Fruit fly (Drosophila melanogaster) whole organism, embryonic: ENCODE results near the gene CG32425.

Experiments used
- Atf6 ChIP-seq: fragments of 200-800 bp; sonication (Bioruptor generic); IDR thresholded peaks from 2 replicates; pipeline ENCODE4 v1.3.6; 2022; ENCODE audit warnings: missing biosample characterization, missing genetic modification characterization
- CG10366 ChIP-seq: fragments of 200-800 bp; sonication (Bioruptor generic); IDR thresholded peaks from 2 replicates; pipeline ENCODE4 v1.3.6; 2022; ENCODE audit warnings: missing biosample characterization, missing genetic modification characterization
- CG11085 ChIP-seq: fragments of 200-800 bp; sonication (Bioruptor generic); IDR thresholded peaks from 2 replicates; pipeline ENCODE4 v1.3.6; 2022; ENCODE audit warnings: missing biosample characterization, missing genetic modification characterization
- CG12236 ChIP-seq: fragments of 200-800 bp; sonication (Bioruptor generic); optimal IDR thresholded peaks from 2 replicates; lab custom pipeline; 2016; ENCODE audit warnings: missing biosample characterization, missing genetic modification characterization
- CG13424 ChIP-seq: fragments of 200-800 bp; sonication (Bioruptor generic); optimal IDR thresholded peaks from 2 replicates; lab custom pipeline; 2019; ENCODE audit warnings: missing biosample characterization, mild to moderate bottlenecking, missing genetic modification characterization, moderate library complexity
- CG13894 ChIP-seq: fragments of 200-800 bp; sonication (Bioruptor generic); optimal IDR thresholded peaks from 3 replicates; lab custom pipeline; 2018; ENCODE audit warnings: missing biosample characterization, mild to moderate bottlenecking, missing genetic modification characterization, moderate library complexity
- CG17328 ChIP-seq: fragments of 200-800 bp; sonication (Bioruptor generic); IDR thresholded peaks from 2 replicates; pipeline ENCODE4 v1.3.6; 2022; ENCODE audit warnings: missing biosample characterization, missing genetic modification characterization
- CG17385 ChIP-seq: fragments of 200-800 bp; sonication (Bioruptor generic); optimal IDR thresholded peaks from 3 replicates; lab custom pipeline; 2018; ENCODE audit warnings: missing biosample characterization, mild to moderate bottlenecking, missing genetic modification characterization
- CG17612 ChIP-seq: fragments of 200-800 bp; sonication (Bioruptor generic); IDR thresholded peaks from 2 replicates; pipeline ENCODE4 v1.3.6; 2022; ENCODE audit warnings: missing biosample characterization, missing genetic modification characterization
- CG2129 ChIP-seq: fragments of 200-800 bp; sonication (Bioruptor generic); IDR thresholded peaks from 2 replicates; pipeline ENCODE4 v1.3.6; 2022; ENCODE audit warnings: missing biosample characterization, missing genetic modification characterization; ENCODE audit not compliant: partially characterized antibody
- CG2712 ChIP-seq: fragments of 200-800 bp; optimal IDR thresholded peaks from 3 replicates; lab custom pipeline; 2019; ENCODE audit warnings: missing biosample characterization, mild to moderate bottlenecking, missing genetic modification characterization, moderate library complexity
- CG2875 ChIP-seq: fragments of 200-800 bp; sonication (Bioruptor generic); optimal IDR thresholded peaks from 2 replicates; lab custom pipeline; 2017; ENCODE audit warnings: missing biosample characterization, mild to moderate bottlenecking, missing genetic modification characterization, missing genetic modification reagents
- CG3995 ChIP-seq: fragments of 200-800 bp; sonication (Bioruptor generic); optimal IDR thresholded peaks from 3 replicates; lab custom pipeline; 2016; ENCODE audit warnings: missing biosample characterization, missing genetic modification characterization
- CG4424 ChIP-seq: fragments of 200-800 bp; sonication (Bioruptor generic); optimal IDR thresholded peaks from 3 replicates; lab custom pipeline; 2016; ENCODE audit warnings: missing biosample characterization, missing genetic modification characterization
- CG8924 ChIP-seq: fragments of 200-800 bp; optimal IDR thresholded peaks from 3 replicates; lab custom pipeline; 2019; ENCODE audit warnings: missing biosample characterization, mild to moderate bottlenecking, missing genetic modification characterization, moderate library complexity
- CG9609 ChIP-seq: fragments of 200-800 bp; sonication (Bioruptor generic); optimal IDR thresholded peaks from 3 replicates; lab custom pipeline; 2016; ENCODE audit warnings: missing biosample characterization, missing genetic modification characterization
- CrebB ChIP-seq: fragments of 200-800 bp; sonication (Bioruptor generic); optimal IDR thresholded peaks from 3 replicates; lab custom pipeline; 2018; ENCODE audit warnings: missing biosample characterization, mild to moderate bottlenecking, missing genetic modification characterization
- D19A ChIP-seq: fragments of 200-800 bp; optimal IDR thresholded peaks from 3 replicates; lab custom pipeline; 2019; ENCODE audit warnings: missing biosample characterization, mild to moderate bottlenecking, missing genetic modification characterization, moderate library complexity
- Dbx ChIP-seq: fragments of 200-800 bp; sonication (Bioruptor generic); IDR thresholded peaks from 3 replicates; pipeline ENCODE4 v1.3.6; 2022; ENCODE audit warnings: missing biosample characterization, missing genetic modification characterization
- Dp ChIP-seq: fragments of 200-800 bp; sonication (Bioruptor generic); optimal IDR thresholded peaks from 2 replicates; lab custom pipeline; 2018; ENCODE audit warnings: missing biosample characterization, mild to moderate bottlenecking, missing genetic modification characterization, moderate library complexity
- ERR ChIP-seq: fragments of 200-800 bp; sonication (Bioruptor generic); optimal IDR thresholded peaks from 2 replicates; lab custom pipeline; 2016; ENCODE audit warnings: missing biosample characterization, missing genetic modification characterization
- HHEX ChIP-seq: fragments of 200-800 bp; sonication (Bioruptor generic); optimal IDR thresholded peaks from 3 replicates; lab custom pipeline; 2017; ENCODE audit warnings: missing biosample characterization, mild to moderate bottlenecking, missing genetic modification characterization, missing genetic modification reagents
- MTF-1 ChIP-seq: fragments of 200-800 bp; sonication (Bioruptor generic); optimal IDR thresholded peaks from 2 replicates; lab custom pipeline; 2018; ENCODE audit warnings: missing biosample characterization, mild to moderate bottlenecking, missing genetic modification characterization, borderline replicate concordance
- Max ChIP-seq: fragments of 200-800 bp; sonication (Bioruptor generic); optimal IDR thresholded peaks from 2 replicates; lab custom pipeline; 2016; ENCODE audit warnings: missing biosample characterization, mild to moderate bottlenecking, missing genetic modification characterization
- NFAT ChIP-seq: fragments of 200-800 bp; sonication (Bioruptor generic); IDR thresholded peaks from 2 replicates; pipeline ENCODE4 v1.3.6; 2022; ENCODE audit warnings: missing biosample characterization, missing genetic modification characterization
- Rfx ChIP-seq: fragments of 200-800 bp; sonication (Bioruptor generic); IDR thresholded peaks from 2 replicates; pipeline ENCODE4 v1.3.6; 2022; ENCODE audit warnings: missing biosample characterization, missing genetic modification characterization
- Ssrp ChIP-seq: fragments of 200-800 bp; sonication (Bioruptor generic); optimal IDR thresholded peaks from 2 replicates; lab custom pipeline; 2018; ENCODE audit warnings: missing biosample characterization, mild to moderate bottlenecking, missing genetic modification characterization, moderate library complexity
- ac ChIP-seq: fragments of 200-800 bp; sonication (Bioruptor generic); optimal IDR thresholded peaks from 3 replicates; lab custom pipeline; 2017; ENCODE audit warnings: missing biosample characterization, mild to moderate bottlenecking, missing genetic modification characterization
- bbx ChIP-seq: fragments of 200-800 bp; sonication (Bioruptor generic); IDR thresholded peaks from 2 replicates; pipeline ENCODE4 v1.3.6; 2022; ENCODE audit warnings: missing biosample characterization, missing genetic modification characterization; ENCODE audit not compliant: partially characterized antibody
- bigmax ChIP-seq: fragments of 200-800 bp; sonication (Bioruptor generic); optimal IDR thresholded peaks from 2 replicates; lab custom pipeline; 2018; ENCODE audit warnings: missing biosample characterization, mild to moderate bottlenecking, missing genetic modification characterization
- bowl ChIP-seq: fragments of 200-800 bp; sonication (Bioruptor generic); IDR thresholded peaks from 2 replicates; pipeline ENCODE4 v1.3.6; 2022; ENCODE audit warnings: missing biosample characterization, missing genetic modification characterization
- crc ChIP-seq: fragments of 200-800 bp; sonication (Bioruptor generic); optimal IDR thresholded peaks from 2 replicates; lab custom pipeline; 2016; ENCODE audit warnings: missing biosample characterization, missing genetic modification characterization
- dimm ChIP-seq: fragments of 200-800 bp; sonication (Bioruptor generic); IDR thresholded peaks from 2 replicates; pipeline ENCODE4 v1.3.6; 2022; ENCODE audit warnings: missing biosample characterization, missing genetic modification characterization
- eyg ChIP-seq: fragments of 200-800 bp; sonication (Bioruptor generic); optimal IDR thresholded peaks from 3 replicates; lab custom pipeline; 2016; ENCODE audit warnings: missing biosample characterization, missing genetic modification characterization
- fd64A ChIP-seq: fragments of 200-800 bp; sonication (Bioruptor generic); optimal IDR thresholded peaks from 3 replicates; lab custom pipeline; 2018; ENCODE audit warnings: missing biosample characterization, mild to moderate bottlenecking, missing genetic modification characterization
- gt ChIP-seq: fragments of 200-800 bp; sonication (Bioruptor generic); IDR thresholded peaks from 2 replicates; pipeline ENCODE4 v1.3.6; 2022; ENCODE audit warnings: missing biosample characterization, missing genetic modification characterization
- insv ChIP-seq, 2 experiments: fragments of 200-800 bp; sonication (Bioruptor generic); optimal IDR thresholded peaks; 3 replicates each; lab custom pipeline; 2016 to 2018; ENCODE audit warnings: missing biosample characterization in 2 of 2, missing genetic modification characterization in 2 of 2
- jigr1 ChIP-seq: fragments of 200-800 bp; sonication (Bioruptor generic); IDR thresholded peaks from 3 replicates; pipeline ENCODE4 v1.3.6; 2022; ENCODE audit warnings: missing biosample characterization, missing genetic modification characterization
- klu ChIP-seq: fragments of 200-800 bp; sonication (Bioruptor generic); IDR thresholded peaks from 2 replicates; pipeline ENCODE4 v1.3.6; 2022; ENCODE audit warnings: missing biosample characterization, missing genetic modification characterization
- lola ChIP-seq, 3 experiments: fragments of >200 bp in 2 of 3; fragments of 200-800 bp in 1 of 3; sonication (Bioruptor generic) in 1 of 3; optimal IDR thresholded peaks; 2 replicates each; lab custom pipeline; 2017 to 2019; ENCODE audit warnings: missing biosample characterization in 3 of 3, missing genetic modification characterization in 3 of 3, mild to moderate bottlenecking in 1 of 3, moderate library complexity in 1 of 3
- luna ChIP-seq: fragments of 200-800 bp; sonication (Bioruptor generic); optimal IDR thresholded peaks from 2 replicates; lab custom pipeline; 2016; ENCODE audit warnings: missing biosample characterization, missing genetic modification characterization
- nau ChIP-seq: fragments of 200-800 bp; sonication (Bioruptor generic); optimal IDR thresholded peaks from 3 replicates; lab custom pipeline; 2017; ENCODE audit warnings: missing biosample characterization, mild to moderate bottlenecking, missing genetic modification characterization, missing genetic modification reagents
- nerfin-1 ChIP-seq: fragments of 200-800 bp; sonication (Bioruptor generic); optimal IDR thresholded peaks from 3 replicates; lab custom pipeline; 2019; ENCODE audit warnings: missing biosample characterization, mild to moderate bottlenecking, missing genetic modification characterization, moderate library complexity
- pum ChIP-seq: fragments of 200-800 bp; sonication (Bioruptor generic); optimal IDR thresholded peaks from 2 replicates; lab custom pipeline; 2016; ENCODE audit warnings: missing biosample characterization, missing genetic modification characterization
- ranshi ChIP-seq: fragments of 200-800 bp; sonication (Bioruptor generic); IDR thresholded peaks from 2 replicates; pipeline ENCODE4 v1.3.6; 2022; ENCODE audit warnings: missing biosample characterization, missing genetic modification characterization
- usp ChIP-seq: fragments of >200 bp; optimal IDR thresholded peaks from 2 replicates; lab custom pipeline; 2017; ENCODE audit warnings: missing biosample characterization, missing genetic modification characterization
- vfl ChIP-seq: fragments of 200-800 bp; sonication (Bioruptor generic); optimal IDR thresholded peaks from 2 replicates; lab custom pipeline; 2016; ENCODE audit warnings: missing biosample characterization, missing genetic modification characterization
- zen ChIP-seq: fragments of 200-800 bp; sonication (Bioruptor generic); optimal IDR thresholded peaks from 3 replicates; lab custom pipeline; 2018; ENCODE audit warnings: missing biosample characterization, mild to moderate bottlenecking, missing genetic modification characterization, moderate library complexity

CG32425 gene

DNA sequence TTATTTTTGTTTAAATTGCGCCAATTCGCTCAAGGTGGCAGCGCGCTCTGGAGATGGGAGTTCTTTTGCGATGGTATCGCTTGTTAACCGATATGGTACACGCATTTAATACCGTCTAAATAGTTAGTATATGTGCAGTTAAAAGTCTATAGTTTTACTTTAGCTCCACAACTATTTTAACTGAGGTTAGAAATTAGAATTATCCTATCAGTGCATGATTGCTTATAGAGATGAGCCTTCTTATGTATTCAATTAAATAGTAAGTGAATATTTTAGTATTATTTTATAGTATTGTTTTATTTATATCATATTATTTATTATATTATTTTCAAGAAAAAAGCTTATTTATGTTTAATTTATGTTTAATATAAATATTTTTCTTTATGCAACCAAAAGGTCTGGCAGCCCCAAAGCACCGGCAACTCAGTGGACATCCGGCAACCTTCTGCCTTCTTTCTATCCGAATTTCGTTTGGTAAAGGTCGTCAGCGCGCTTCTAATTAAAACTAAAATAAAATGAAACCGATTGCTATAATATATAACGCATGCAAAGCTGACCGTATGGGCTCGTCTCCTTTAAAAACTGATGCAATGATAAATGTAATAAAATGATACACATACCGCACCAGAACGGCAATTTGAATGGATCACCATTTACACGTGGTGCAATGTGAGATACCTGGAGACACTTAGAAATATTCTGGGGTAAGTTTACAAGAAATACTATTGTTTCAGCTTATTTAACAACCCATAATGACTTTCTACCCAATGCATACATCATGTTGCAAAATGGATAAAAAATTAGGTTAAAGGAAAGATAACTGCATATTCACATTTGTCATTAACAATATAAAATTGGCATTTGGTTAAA, 44.1 kb upstream of the CG32425 start, which contains the start of gene CG5199 (continued):
- TF ChIP-seq lola (GFP tag; optimal IDR thresholded peaks at IDR 0.05; lab: Kevin White, UChicago) = peak in 1 of 3 experiments; percentile 75
- TF ChIP-seq dimm = no peak
- TF ChIP-seq HHEX = peak; percentile 52
- peak; percentile 75; the same call in 2 of the 3 replicates for TF ChIP-seq Dbx
- TF ChIP-seq CG13424 (tag; lab: Kevin White, UChicago) = peak; percentile 76
- TF ChIP-seq vfl (GFP tag; lab: Kevin White, UChicago) = no peak
- peak; percentile 43 for TF ChIP-seq CG2875 (GFP tag; lab: Kevin White, UChicago)
- TF ChIP-seq CG17385 = peak; percentile 36
- TF ChIP-seq CG9609 (GFP tag; lab: Kevin White, UChicago) = peak; percentile 2
- peak; percentile 78 for TF ChIP-seq CG4424 (GFP tag; lab: Kevin White, UChicago)
- peak; percentile 56; the same call in 1 of the 2 replicates for TF ChIP-seq ranshi
- peak; percentile 69 for TF ChIP-seq NFAT
- TF ChIP-seq insv (GFP tag; optimal IDR thresholded peaks at IDR 0.05; lab: Kevin White, UChicago) = peak in 1 of 2 experiments; percentile 44
- TF ChIP-seq bbx = peak; percentile 67
- TF ChIP-seq CG13894 (tag; lab: Kevin White, UChicago) = no peak
- TF ChIP-seq CG17612 (GFP tag; lab: Robert Waterston, UW) = no peak
- TF ChIP-seq crc (GFP tag; lab: Kevin White, UChicago) = no peak
- no peak for TF ChIP-seq fd64A
- peak; percentile 30 for TF ChIP-seq CG10366 (GFP tag; lab: Robert Waterston, UW)
- peak; percentile 45 for TF ChIP-seq Max (GFP tag; lab: Kevin White, UChicago)
- no peak for TF ChIP-seq CG17328 (GFP tag; lab: Robert Waterston, UW)
- no peak for TF ChIP-seq nau (GFP tag; lab: Kevin White, UChicago)
- TF ChIP-seq nerfin-1 = no peak
- peak; percentile 80 for TF ChIP-seq CG8924 (tag; lab: Kevin White, UChicago)
- no peak for TF ChIP-seq jigr1 (GFP tag; lab: Robert Waterston, UW)
- TF ChIP-seq CrebB = no peak
- no peak for TF ChIP-seq ERR (GFP tag; lab: Kevin White, UChicago)
- TF ChIP-seq CG2129 (GFP tag; lab: Robert Waterston, UW) = peak; percentile 61; the same call in 1 of the 2 replicates
- no peak for TF ChIP-seq bowl (GFP tag; lab: Robert Waterston, UW)
- peak; percentile 62 for TF ChIP-seq Dp
- peak; percentile 19 for TF ChIP-seq CG3995 (GFP tag; lab: Kevin White, UChicago)
- peak; percentile 81 for TF ChIP-seq Ssrp (tag; lab: Kevin White, UChicago)
- no peak for TF ChIP-seq CG12236 (GFP tag; lab: Kevin White, UChicago)
- 0 out of 2 replicates have a peak, but pooled peaks have one; percentile 45 for TF ChIP-seq CG11085 (GFP tag; lab: Robert Waterston, UW)
- TF ChIP-seq CG2712 (tag; lab: Kevin White, UChicago) = peak; percentile 85
- TF ChIP-seq ac (GFP tag; lab: Kevin White, UChicago) = no peak
- TF ChIP-seq gt (GFP tag; lab: Robert Waterston, UW) = no peak
- no peak for TF ChIP-seq usp
- TF ChIP-seq Atf6 (GFP tag; lab: Robert Waterston, UW) = no peak
- peak; percentile 60 for TF ChIP-seq zen (tag; lab: Kevin White, UChicago)
- TF ChIP-seq pum (GFP tag; lab: Kevin White, UChicago) = peak; percentile 49
- peak; percentile 49 for TF ChIP-seq D19A (tag; lab: Kevin White, UChicago)
- TF ChIP-seq MTF-1 = no peak
- TF ChIP-seq klu = peak; percentile 35; the same call in 1 of the 2 replicates
- TF ChIP-seq Rfx = peak; percentile 67
- no peak for TF ChIP-seq eyg
- TF ChIP-seq luna (GFP tag; lab: Kevin White, UChicago) = no peak
- peak; percentile 63 for TF ChIP-seq bigmax
